Worm (Caenorhabditis elegans) whole organism, L4 larva: ENCODE measurements around the gene vars-1.

ENCODE experiments used
- F37D6.2 ChIP-seq: sonication (generic microtip); optimal IDR thresholded peaks from 2 replicates; lab custom pipeline; 2016; ENCODE audit warnings: mild to moderate bottlenecking, missing genetic modification characterization, missing compliant biosample characterization
- F44E2.7 ChIP-seq: fragments of 200-800 bp; sonication (Bioruptor generic); IDR thresholded peaks from 2 replicates; pipeline ENCODE4 v2.1.2; 2022; ENCODE audit warnings: missing genetic modification characterization, missing compliant biosample characterization
- F49E8.2 ChIP-seq: sonication (generic microtip); optimal IDR thresholded peaks from 2 replicates; lab custom pipeline; 2016; ENCODE audit warnings: missing compliant biosample characterization, mild to moderate bottlenecking, missing genetic modification characterization, borderline replicate concordance
- R02D3.7 ChIP-seq: fragments of 150-350 bp; sonication (generic microtip); optimal IDR thresholded peaks from 3 replicates; lab custom pipeline; 2014; ENCODE audit warnings: missing biosample characterization, missing genetic modification characterization
- T20F7.1 ChIP-seq: fragments of 200-800 bp; sonication (Bioruptor generic); optimal IDR thresholded peaks from 2 replicates; lab custom pipeline; 2018; ENCODE audit warnings: mild to moderate bottlenecking, missing genetic modification characterization, missing compliant biosample characterization
- T26A8.4 ChIP-seq: fragments of 200-800 bp; sonication (Bioruptor generic); IDR thresholded peaks from 2 replicates; pipeline ENCODE4 v1.3.6; 2022; ENCODE audit warnings: missing genetic modification characterization, missing compliant biosample characterization
- Y105C5A.15 ChIP-seq: fragments of 200-800 bp; sonication (Bioruptor generic); IDR thresholded peaks from 2 replicates; pipeline ENCODE4 v1.3.6; 2022; ENCODE audit warnings: missing genetic modification characterization, missing compliant biosample characterization
- Y5F2A.4 ChIP-seq: fragments of 200-800 bp; sonication (Bioruptor generic); optimal IDR thresholded peaks from 2 replicates; lab custom pipeline; 2018; ENCODE audit warnings: mild to moderate bottlenecking, missing genetic modification characterization, missing compliant biosample characterization
- Y75B8A.6 ChIP-seq: fragments of 200-800 bp; sonication (Bioruptor generic); IDR thresholded peaks from 2 replicates; pipeline ENCODE4 v1.3.6; 2022; ENCODE audit warnings: missing genetic modification reagents, missing genetic modification characterization, missing compliant biosample characterization
- ZK337.2 ChIP-seq: fragments of 200-800 bp; sonication (Bioruptor generic); IDR thresholded peaks from 2 replicates; pipeline ENCODE4 v1.3.6; 2022; ENCODE audit warnings: missing genetic modification reagents, missing genetic modification characterization, missing compliant biosample characterization
- ZK546.5 ChIP-seq, 2 experiments: sonication (generic microtip); optimal IDR thresholded peaks; 2 replicates each; lab custom pipeline; 2017; ENCODE audit warnings: missing biosample characterization in 2 of 2, missing genetic modification characterization in 2 of 2
- aha-1 ChIP-seq: fragments of 150-350 bp; peaks from one replicate; lab custom pipeline; 2014; ENCODE audit warnings: missing biosample characterization, missing genetic modification characterization
- ama-1 ChIP-seq: fragments of 150-350 bp; optimal IDR thresholded peaks from 2 replicates; lab custom pipeline; 2014; ENCODE audit warnings: inconsistent platforms, mixed read lengths
- attf-4 ChIP-seq: sonication (generic microtip); optimal IDR thresholded peaks from 3 replicates; lab custom pipeline; 2017; ENCODE audit warnings: missing biosample characterization, missing genetic modification characterization
- ceh-62 ChIP-seq: sonication (generic microtip); optimal IDR thresholded peaks from 2 replicates; lab custom pipeline; 2017; ENCODE audit warnings: missing biosample characterization, missing genetic modification characterization
- ces-1 ChIP-seq: fragments of 150-350 bp; sonication (generic microtip); optimal IDR thresholded peaks from 4 replicates; lab custom pipeline; 2014; ENCODE audit warnings: missing biosample characterization, missing genetic modification reagents, missing genetic modification characterization
- ctbp-1 ChIP-seq: fragments of 200-800 bp; sonication (Bioruptor generic); IDR thresholded peaks from 2 replicates; pipeline ENCODE4 v1.3.6; 2022; ENCODE audit warnings: missing genetic modification reagents, missing genetic modification characterization, missing compliant biosample characterization
- daf-16 ChIP-seq, 3 experiments: sonication (generic microtip); optimal IDR thresholded peaks; 2 replicates each; lab custom pipeline; 2016 to 2017; ENCODE audit warnings: missing genetic modification characterization in 3 of 3, missing genetic modification reagents in 3 of 3, mild to moderate bottlenecking in 2 of 3, missing compliant biosample characterization in 2 of 3, missing biosample characterization in 1 of 3, moderate library complexity in 1 of 3
- daf-8 ChIP-seq: fragments of 200-800 bp; sonication (Bioruptor generic); IDR thresholded peaks from 2 replicates; pipeline ENCODE4 v1.3.6; 2022; ENCODE audit warnings: missing genetic modification characterization, missing compliant biosample characterization
- dmd-6 ChIP-seq: fragments of 200-800 bp; sonication (Bioruptor generic); IDR thresholded peaks from 2 replicates; pipeline ENCODE4 v1.3.6; 2022; ENCODE audit warnings: missing genetic modification reagents, missing genetic modification characterization, missing compliant biosample characterization
- dpl-1 ChIP-seq: fragments of 150-350 bp; optimal IDR thresholded peaks from 2 replicates; lab custom pipeline; 2014; ENCODE audit warnings: missing biosample characterization, missing genetic modification reagents, missing genetic modification characterization
- duxl-1 ChIP-seq: sonication (generic microtip); optimal IDR thresholded peaks from 2 replicates; lab custom pipeline; 2016; ENCODE audit warnings: mild to moderate bottlenecking, missing genetic modification characterization, moderate library complexity, missing compliant biosample characterization; ENCODE audit not compliant: poor library complexity
- egl-27 ChIP-seq: sonication (generic microtip); optimal IDR thresholded peaks from 3 replicates; lab custom pipeline; 2017; ENCODE audit warnings: missing biosample characterization, missing genetic modification reagents, missing genetic modification characterization
- fkh-10 ChIP-seq: fragments of 150-350 bp; optimal IDR thresholded peaks from 2 replicates; lab custom pipeline; 2014; ENCODE audit warnings: missing biosample characterization, missing genetic modification reagents, missing genetic modification characterization
- hlh-30 ChIP-seq: sonication (generic microtip); optimal IDR thresholded peaks from 2 replicates; lab custom pipeline; 2017; ENCODE audit warnings: antibody characterized with exemption, mild to moderate bottlenecking, missing genetic modification characterization, missing compliant biosample characterization; ENCODE audit not compliant: insufficient read depth
- jun-1 ChIP-seq: fragments of 150-350 bp; optimal IDR thresholded peaks from 2 replicates; lab custom pipeline; 2014; ENCODE audit warnings: missing biosample characterization, missing genetic modification reagents, missing genetic modification characterization
- lim-7 ChIP-seq: fragments of 200-800 bp; sonication (Bioruptor generic); IDR thresholded peaks from 2 replicates; pipeline ENCODE4 v1.3.6; 2022; ENCODE audit warnings: missing genetic modification characterization, missing compliant biosample characterization
- lin-13 ChIP-seq: fragments of 150-350 bp; optimal IDR thresholded peaks from 2 replicates; lab custom pipeline; 2014; ENCODE audit warnings: missing biosample characterization, missing genetic modification reagents, missing genetic modification characterization
- lin-15B ChIP-seq: fragments of 150-350 bp; sonication (generic microtip); optimal IDR thresholded peaks from 3 replicates; lab custom pipeline; 2014; ENCODE audit warnings: missing biosample characterization, missing genetic modification characterization
- lin-29 ChIP-seq: fragments of 200-800 bp; sonication (Bioruptor generic); IDR thresholded peaks from 2 replicates; pipeline ENCODE4 v1.3.6; 2022; ENCODE audit warnings: missing genetic modification reagents, missing genetic modification characterization, missing compliant biosample characterization
- lin-38 ChIP-seq: fragments of 200-800 bp; sonication (Bioruptor generic); IDR thresholded peaks from 2 replicates; pipeline ENCODE4 v1.3.6; 2022; ENCODE audit warnings: missing genetic modification reagents, missing genetic modification characterization, missing compliant biosample characterization
- lin-39 ChIP-seq: fragments of 150-350 bp; optimal IDR thresholded peaks from 2 replicates; lab custom pipeline; 2014; ENCODE audit warnings: missing biosample characterization, missing genetic modification reagents, missing genetic modification characterization
- lir-3 ChIP-seq: sonication (generic microtip); optimal IDR thresholded peaks from 2 replicates; lab custom pipeline; 2016; ENCODE audit warnings: mild to moderate bottlenecking, missing genetic modification characterization, missing compliant biosample characterization
- lsy-2 ChIP-seq, 2 experiments: fragments of 150-350 bp in 1 of 2; sonication (generic microtip) in 1 of 2; optimal IDR thresholded peaks; 2 replicates each; lab custom pipeline; 2014 to 2017; ENCODE audit warnings: missing biosample characterization in 2 of 2, missing genetic modification characterization in 2 of 2
- mes-2 ChIP-seq: sonication (generic microtip); optimal IDR thresholded peaks from 2 replicates; lab custom pipeline; 2016; ENCODE audit warnings: missing genotype, mild to moderate bottlenecking, missing genetic modification characterization, missing compliant biosample characterization; ENCODE audit not compliant: poor library complexity, severe bottlenecking
- mxl-2 ChIP-seq: fragments of 200-800 bp; sonication (Bioruptor generic); conservative IDR thresholded peaks from 2 replicates; pipeline ENCODE4 v1.3.6; 2022; ENCODE audit warnings: missing genetic modification reagents, missing genetic modification characterization, missing compliant biosample characterization
- mxl-3 ChIP-seq: fragments of 200-800 bp; sonication (Bioruptor generic); optimal IDR thresholded peaks from 2 replicates; lab custom pipeline; 2018; ENCODE audit warnings: mild to moderate bottlenecking, missing genetic modification characterization, missing compliant biosample characterization
- nhr-10 ChIP-seq: fragments of 150-350 bp; optimal IDR thresholded peaks from 2 replicates; lab custom pipeline; 2014; ENCODE audit warnings: missing biosample characterization, missing genetic modification characterization
- nhr-11 ChIP-seq: fragments of 150-350 bp; optimal IDR thresholded peaks from 2 replicates; lab custom pipeline; 2014; ENCODE audit warnings: missing biosample characterization, missing genetic modification characterization
- nhr-237 ChIP-seq: sonication (generic microtip); optimal IDR thresholded peaks from 2 replicates; lab custom pipeline; 2017; ENCODE audit warnings: missing biosample characterization, missing genetic modification characterization
- nhr-25 ChIP-seq: sonication (generic microtip); optimal IDR thresholded peaks from 2 replicates; lab custom pipeline; 2017; ENCODE audit warnings: missing genetic modification characterization, mild to moderate bottlenecking, missing compliant biosample characterization, antibody characterized with exemption, moderate library complexity, borderline replicate concordance; ENCODE audit not compliant: insufficient read depth
- nhr-28 ChIP-seq: fragments of 150-350 bp; optimal IDR thresholded peaks from 2 replicates; lab custom pipeline; 2014; ENCODE audit warnings: missing biosample characterization, missing genetic modification characterization
- nhr-42 ChIP-seq: fragments of 200-800 bp; sonication (Bioruptor generic); IDR thresholded peaks from 2 replicates; pipeline ENCODE4 v1.3.6; 2022; ENCODE audit warnings: missing genetic modification characterization, missing compliant biosample characterization
- nhr-6 ChIP-seq: fragments of 150-350 bp; optimal IDR thresholded peaks from 2 replicates; lab custom pipeline; 2014; ENCODE audit warnings: missing biosample characterization, missing genetic modification characterization
- pqm-1 ChIP-seq: sonication (generic microtip); optimal IDR thresholded peaks from 2 replicates; lab custom pipeline; 2017; ENCODE audit warnings: missing biosample characterization, missing genetic modification characterization
- rbr-2 ChIP-seq: sonication (generic microtip); optimal IDR thresholded peaks from 2 replicates; lab custom pipeline; 2016; ENCODE audit warnings: missing genotype, missing genetic modification characterization, missing compliant biosample characterization
- skn-1 ChIP-seq: fragments of 150-350 bp; optimal IDR thresholded peaks from 2 replicates; lab custom pipeline; 2014; ENCODE audit warnings: missing biosample characterization, missing genetic modification characterization
- spr-3 ChIP-seq: fragments of 200-800 bp; sonication (Bioruptor generic); optimal IDR thresholded peaks from 2 replicates; lab custom pipeline; 2018; ENCODE audit warnings: mild to moderate bottlenecking, missing genetic modification characterization, missing compliant biosample characterization
- tra-1 ChIP-seq: fragments of 200-800 bp; sonication (Bioruptor generic); IDR thresholded peaks from 2 replicates; pipeline ENCODE4 v1.3.6; 2022; ENCODE audit warnings: missing genetic modification reagents, missing genetic modification characterization, missing compliant biosample characterization
- zag-1 ChIP-seq: fragments of 150-350 bp; optimal IDR thresholded peaks from 2 replicates; lab custom pipeline; 2014; ENCODE audit warnings: missing biosample characterization, missing genetic modification characterization
- zfp-2 ChIP-seq: sonication (generic microtip); optimal IDR thresholded peaks from 2 replicates; lab custom pipeline; 2016; ENCODE audit warnings: mild to moderate bottlenecking, missing genetic modification characterization, missing compliant biosample characterization
- ztf-11 ChIP-seq: fragments of 150-350 bp; optimal IDR thresholded peaks from 2 replicates; lab custom pipeline; 2014; ENCODE audit warnings: missing biosample characterization, missing genetic modification characterization
- ztf-7 ChIP-seq: fragments of 150-350 bp; optimal IDR thresholded peaks from 2 replicates; lab custom pipeline; 2014; ENCODE audit warnings: missing biosample characterization, missing genetic modification characterization

Gene vars-1

ce11 chrV:8031121-8031520 lies at the start of gene vars-1:
Gene vars-1 (plus strand): TSS chrV:8031411.
- TF ChIP-seq lin-15B (no peak), nhr-237 (tag; lab: Kevin White, UChicago) (no peak), nhr-6 (peak; percentile 4), ctbp-1 (no peak), egl-27 (tag; lab: Kevin White, UChicago) (no peak), attf-4 (tag; lab: Kevin White, UChicago) (no peak), Y105C5A.15 (GFP tag; lab: Robert Waterston, UW) (no peak), spr-3 (GFP tag; lab: Kevin White, UChicago) (no peak), zfp-2 (tag; lab: Kevin White, UChicago) (no peak), lsy-2 (tag; optimal IDR thresholded peaks at IDR 0.05; lab: Kevin White, UChicago) (peak in 1 of 2 experiments; percentile 71), mes-2 (tag; lab: Kevin White, UChicago) (peak; percentile 58), lin-13 (GFP tag; lab: Kevin White, UChicago) (no peak), T26A8.4 (GFP tag; lab: Robert Waterston, UW) (no peak), lim-7 (GFP tag; lab: Robert Waterston, UW) (no peak), ceh-62 (tag; lab: Kevin White, UChicago) (no peak), dpl-1 (GFP tag; lab: Kevin White, UChicago) (peak; percentile 93), nhr-10 (tag; lab: Kevin White, UChicago) (no peak), ama-1 (lab: Kevin White, UChicago) (peak; percentile 33), ZK546.5 (tag; optimal IDR thresholded peaks at IDR 0.05; lab: Kevin White, UChicago) (no peak), nhr-11 (tag; lab: Kevin White, UChicago) (no peak), jun-1 (no peak), fkh-10 (GFP tag; lab: Kevin White, UChicago) (peak; percentile 7), mxl-2 (GFP tag; lab: Robert Waterston, UW) (no peak), zag-1 (tag; lab: Kevin White, UChicago) (no peak), nhr-25 (tag; lab: Kevin White, UChicago) (no peak), F49E8.2 (tag; lab: Kevin White, UChicago) (peak; percentile 7), rbr-2 (tag; lab: Kevin White, UChicago) (no peak), lin-39 (tag; lab: Kevin White, UChicago) (no peak), R02D3.7 (tag; lab: Kevin White, UChicago) (no peak), Y75B8A.6 (GFP tag; lab: Robert Waterston, UW) (no peak), ces-1 (no peak), hlh-30 (tag; lab: Kevin White, UChicago) (peak; percentile 49), nhr-42 (GFP tag; lab: Robert Waterston, UW) (no peak), nhr-28 (tag; lab: Kevin White, UChicago) (peak; percentile 38), tra-1 (GFP tag; lab: Robert Waterston, UW) (no peak), aha-1 (tag; lab: Kevin White, UChicago) (peak; percentile 11), pqm-1 (tag; lab: Kevin White, UChicago) (no peak), skn-1 (no peak), lin-38 (GFP tag; lab: Robert Waterston, UW) (peak; percentile 93), Y5F2A.4 (no peak), F44E2.7 (GFP tag; lab: Robert Waterston, UW) (no peak), ZK337.2 (GFP tag; lab: Robert Waterston, UW) (no peak), ztf-7 (tag; lab: Kevin White, UChicago) (no peak), ztf-11 (tag; lab: Kevin White, UChicago) (no peak), daf-16 (GFP tag; optimal IDR thresholded peaks at IDR 0.05; lab: Kevin White, UChicago) (no peak), daf-16 (tag; optimal IDR thresholded peaks at IDR 0.05; lab: Kevin White, UChicago) (peak; percentile 37), lin-29 (no peak), daf-8 (no peak), T20F7.1 (peak; percentile 46), F37D6.2 (tag; lab: Kevin White, UChicago) (no peak), duxl-1 (peak; percentile 19), mxl-3 (no peak), dmd-6 (GFP tag; lab: Robert Waterston, UW) (0 out of 2 replicates have a peak, but pooled peaks have one; percentile 13), lir-3 (tag; lab: Kevin White, UChicago) (no peak)
